Fruit fly (Drosophila melanogaster) whole organism, prepupa: ENCODE results near the gene CG3610.

Experiments
- Blimp-1 ChIP-seq: fragments of 200-800 bp; sonication (Bioruptor generic); optimal IDR thresholded peaks from 3 replicates; lab custom pipeline; 2017; ENCODE audit warnings: missing biosample characterization, missing genetic modification characterization, mild to moderate bottlenecking, moderate library complexity, missing genetic modification reagents
- CG10631 ChIP-seq: fragments of 200-800 bp; sonication (Bioruptor generic); optimal IDR thresholded peaks from 2 replicates; lab custom pipeline; 2016; ENCODE audit warnings: missing biosample characterization, missing genetic modification characterization
- CG11294 ChIP-seq: fragments of 200-800 bp; sonication (Bioruptor generic); IDR thresholded peaks from 2 replicates; pipeline ENCODE4 v1.3.6; 2022; ENCODE audit warnings: missing biosample characterization, missing genetic modification characterization
- CG11762 ChIP-seq: fragments of 200-800 bp; sonication (Bioruptor generic); optimal IDR thresholded peaks from 3 replicates; lab custom pipeline; 2016; ENCODE audit warnings: missing biosample characterization, missing genetic modification characterization; ENCODE audit not compliant: insufficient read depth
- CG11902 ChIP-seq: fragments of 200-800 bp; sonication (Bioruptor generic); optimal IDR thresholded peaks from 3 replicates; lab custom pipeline; 2016; ENCODE audit warnings: missing biosample characterization, missing genetic modification characterization
- CG15336 ChIP-seq: fragments of 200-800 bp; sonication (Bioruptor generic); IDR thresholded peaks from 2 replicates; pipeline ENCODE4 v1.3.6; 2022; ENCODE audit warnings: missing biosample characterization, missing genetic modification characterization
- CG16779 ChIP-seq: fragments of 200-800 bp; sonication (Bioruptor generic); optimal IDR thresholded peaks from 3 replicates; lab custom pipeline; 2017; ENCODE audit warnings: missing biosample characterization, mild to moderate bottlenecking, missing genetic modification characterization
- CG32006 ChIP-seq: fragments of 200-800 bp; sonication (Bioruptor generic); optimal IDR thresholded peaks from 3 replicates; lab custom pipeline; 2017; ENCODE audit warnings: missing biosample characterization, mild to moderate bottlenecking, missing genetic modification characterization
- CG34406 ChIP-seq: fragments of 200-800 bp; sonication (Bioruptor generic); optimal IDR thresholded peaks from 3 replicates; lab custom pipeline; 2016; ENCODE audit warnings: missing biosample characterization, missing genetic modification characterization
- CG3919 ChIP-seq: fragments of 200-800 bp; sonication (Bioruptor generic); optimal IDR thresholded peaks from 3 replicates; lab custom pipeline; 2016; ENCODE audit warnings: missing biosample characterization, missing genetic modification characterization
- CG4318 ChIP-seq: fragments of 200-800 bp; sonication (Bioruptor generic); optimal IDR thresholded peaks from 3 replicates; lab custom pipeline; 2017; ENCODE audit warnings: missing biosample characterization, mild to moderate bottlenecking, missing genetic modification characterization
- CG6163 ChIP-seq: fragments of 200-800 bp; sonication (Bioruptor generic); IDR thresholded peaks from 3 replicates; pipeline ENCODE4 v1.3.6; 2022; ENCODE audit warnings: missing biosample characterization, missing genetic modification characterization
- CG6276 ChIP-seq: fragments of 200-800 bp; sonication (Bioruptor generic); optimal IDR thresholded peaks from 2 replicates; lab custom pipeline; 2017; ENCODE audit warnings: missing biosample characterization, mild to moderate bottlenecking, missing genetic modification characterization
- CG6808 ChIP-seq: fragments of 200-800 bp; sonication (Bioruptor generic); optimal IDR thresholded peaks from 3 replicates; lab custom pipeline; 2017; ENCODE audit warnings: missing biosample characterization, missing genetic modification characterization, mild to moderate bottlenecking, moderate library complexity, missing genetic modification reagents
- CG6854 ChIP-seq: fragments of 200-800 bp; sonication (Bioruptor generic); optimal IDR thresholded peaks from 2 replicates; lab custom pipeline; 2017; ENCODE audit warnings: missing biosample characterization, mild to moderate bottlenecking, missing genetic modification characterization
- CG8119 ChIP-seq: fragments of 200-800 bp; sonication (Bioruptor generic); IDR thresholded peaks from 3 replicates; pipeline ENCODE4 v1.3.6; 2022; ENCODE audit warnings: missing biosample characterization, missing genetic modification characterization
- CG8319 ChIP-seq: fragments of 200-800 bp; sonication (Bioruptor generic); optimal IDR thresholded peaks from 3 replicates; lab custom pipeline; 2016; ENCODE audit warnings: missing biosample characterization, missing genetic modification characterization
- CG8632 ChIP-seq: fragments of 200-800 bp; sonication (Bioruptor generic); optimal IDR thresholded peaks from 3 replicates; lab custom pipeline; 2016; ENCODE audit warnings: missing biosample characterization, missing genetic modification characterization
- Eip75B ChIP-seq: fragments of 200-800 bp; sonication (Bioruptor generic); optimal IDR thresholded peaks from 3 replicates; lab custom pipeline; 2016; ENCODE audit warnings: missing biosample characterization, missing genetic modification characterization
- Eip93F ChIP-seq: fragments of 200-800 bp; sonication (Bioruptor generic); optimal IDR thresholded peaks from 2 replicates; lab custom pipeline; 2016; ENCODE audit warnings: missing biosample characterization, mild to moderate bottlenecking, missing genetic modification characterization
- Ets21C ChIP-seq: fragments of 200-800 bp; sonication (Bioruptor generic); optimal IDR thresholded peaks from 3 replicates; lab custom pipeline; 2016; ENCODE audit warnings: missing biosample characterization, missing genetic modification characterization
- Gug ChIP-seq: fragments of 200-800 bp; sonication (Bioruptor generic); IDR thresholded peaks from 2 replicates; pipeline ENCODE4 v1.3.6; 2022; ENCODE audit warnings: missing biosample characterization, missing genetic modification characterization
- Hr38 ChIP-seq: sonication (Bioruptor generic); optimal IDR thresholded peaks from 2 replicates; lab custom pipeline; 2016; ENCODE audit warnings: missing biosample characterization, missing genetic modification characterization
- Hr4 ChIP-seq: fragments of 200-800 bp; sonication (Bioruptor generic); optimal IDR thresholded peaks from 3 replicates; lab custom pipeline; 2016; ENCODE audit warnings: missing biosample characterization, missing genetic modification characterization
- Lpt ChIP-seq: fragments of 200-800 bp; sonication (Bioruptor generic); optimal IDR thresholded peaks from 3 replicates; lab custom pipeline; 2016; ENCODE audit warnings: missing biosample characterization, missing genetic modification characterization
- Met ChIP-seq: fragments of 200-800 bp; sonication (Bioruptor generic); optimal IDR thresholded peaks from 3 replicates; lab custom pipeline; 2016; ENCODE audit warnings: missing biosample characterization, missing genetic modification characterization
- Smox ChIP-seq: fragments of 200-800 bp; sonication (Bioruptor generic); optimal IDR thresholded peaks from 3 replicates; lab custom pipeline; 2016; ENCODE audit warnings: missing biosample characterization, missing genetic modification characterization
- Sox102F ChIP-seq: fragments of 200-800 bp; sonication (Bioruptor generic); optimal IDR thresholded peaks from 2 replicates; lab custom pipeline; 2016; ENCODE audit warnings: missing biosample characterization, mild to moderate bottlenecking, missing genetic modification characterization
- Sox14 ChIP-seq: fragments of 200-800 bp; sonication (Bioruptor generic); optimal IDR thresholded peaks from 3 replicates; lab custom pipeline; 2016; ENCODE audit warnings: missing biosample characterization, missing genetic modification characterization
- achi ChIP-seq: fragments of 200-800 bp; sonication (Bioruptor generic); optimal IDR thresholded peaks from 3 replicates; lab custom pipeline; 2016; ENCODE audit warnings: missing biosample characterization, missing genetic modification characterization
- acj6 ChIP-seq: fragments of 200-800 bp; sonication (Bioruptor generic); optimal IDR thresholded peaks from 3 replicates; lab custom pipeline; 2016; ENCODE audit warnings: missing biosample characterization, missing genetic modification characterization
- cyc ChIP-seq: fragments of 200-800 bp; sonication (Bioruptor generic); optimal IDR thresholded peaks from 3 replicates; lab custom pipeline; 2016; ENCODE audit warnings: missing biosample characterization, missing genetic modification characterization
- dac ChIP-seq: fragments of 200-800 bp; sonication (Bioruptor generic); optimal IDR thresholded peaks from 2 replicates; lab custom pipeline; 2017; ENCODE audit warnings: missing biosample characterization, mild to moderate bottlenecking, missing genetic modification characterization
- esn ChIP-seq: fragments of 200-800 bp; sonication (Bioruptor generic); optimal IDR thresholded peaks from 2 replicates; lab custom pipeline; 2016; ENCODE audit warnings: missing biosample characterization, mild to moderate bottlenecking, missing genetic modification characterization, moderate library complexity
- fd85E ChIP-seq: fragments of 200-800 bp; sonication (Bioruptor generic); optimal IDR thresholded peaks from 3 replicates; lab custom pipeline; 2016; ENCODE audit warnings: missing biosample characterization, missing genetic modification characterization
- fkh ChIP-seq: fragments of 200-800 bp; sonication (Bioruptor generic); optimal IDR thresholded peaks from 3 replicates; lab custom pipeline; 2017; ENCODE audit warnings: missing biosample characterization, mild to moderate bottlenecking, missing genetic modification characterization, moderate library complexity
- lz ChIP-seq: fragments of 200-800 bp; sonication (Bioruptor generic); optimal IDR thresholded peaks from 3 replicates; lab custom pipeline; 2016; ENCODE audit warnings: missing biosample characterization, missing genetic modification characterization
- pdm3 ChIP-seq: fragments of 200-800 bp; sonication (Bioruptor generic); optimal IDR thresholded peaks from 3 replicates; lab custom pipeline; 2016; ENCODE audit warnings: missing biosample characterization, missing genetic modification characterization
- spab ChIP-seq: fragments of 200-800 bp; sonication (Bioruptor generic); optimal IDR thresholded peaks from 2 replicates; lab custom pipeline; 2017; ENCODE audit warnings: missing biosample characterization, mild to moderate bottlenecking, missing genetic modification characterization, missing genetic modification reagents
- svp ChIP-seq: fragments of 200-800 bp; sonication (Bioruptor generic); peaks from one replicate; lab custom pipeline; 2016; ENCODE audit warnings: missing biosample characterization, missing genetic modification characterization
- topi ChIP-seq: fragments of 200-800 bp; sonication (Bioruptor generic); optimal IDR thresholded peaks from 3 replicates; lab custom pipeline; 2016; ENCODE audit warnings: missing biosample characterization, missing genetic modification characterization

CG3610 gene

dm6 chr3R:14821175-14821574 lies 23.7 kb upstream of the CG3610 start:
- TF ChIP-seq Sox102F (GFP tag; lab: Kevin White, UChicago) (no peak), fkh (GFP tag; lab: Kevin White, UChicago) (peak; percentile 14)

- TF ChIP-seq cyc: no peak
- TF ChIP-seq CG3919 (GFP tag; lab: Kevin White, UChicago): no peak
- TF ChIP-seq Hr38 (GFP tag; lab: Kevin White, UChicago): no peak
- TF ChIP-seq dac (GFP tag; lab: Kevin White, UChicago): no peak
- TF ChIP-seq Hr4: no peak
- TF ChIP-seq svp (GFP tag; lab: Kevin White, UChicago): no peak
- TF ChIP-seq, all 60 proteins: peak for 0
Observed at dm6 chr3R:14822954-14823353, 21.9 kb upstream of the CG3610 start.

dm6 chr3R:14830262-14830758 lies 14.5 kb upstream of the CG3610 start:
- TF ChIP-seq spab (GFP tag; lab: Kevin White, UChicago) (no peak), CG34406 (GFP tag; lab: Kevin White, UChicago) (no peak), CG6163 (GFP tag; lab: Robert Waterston, UW) (no peak), CG6808 (GFP tag; lab: Kevin White, UChicago) (no peak), cyc (no peak), CG11762 (no peak), Met (no peak), Eip93F (GFP tag; lab: Kevin White, UChicago) (no peak), CG11294 (GFP tag; lab: Robert Waterston, UW) (no peak), Smox (GFP tag; lab: Kevin White, UChicago) (no peak), CG4318 (GFP tag; lab: Kevin White, UChicago) (no peak), topi (no peak), Blimp-1 (GFP tag; lab: Kevin White, UChicago) (no peak), CG16779 (tag; lab: Kevin White, UChicago) (no peak)

DNA sequence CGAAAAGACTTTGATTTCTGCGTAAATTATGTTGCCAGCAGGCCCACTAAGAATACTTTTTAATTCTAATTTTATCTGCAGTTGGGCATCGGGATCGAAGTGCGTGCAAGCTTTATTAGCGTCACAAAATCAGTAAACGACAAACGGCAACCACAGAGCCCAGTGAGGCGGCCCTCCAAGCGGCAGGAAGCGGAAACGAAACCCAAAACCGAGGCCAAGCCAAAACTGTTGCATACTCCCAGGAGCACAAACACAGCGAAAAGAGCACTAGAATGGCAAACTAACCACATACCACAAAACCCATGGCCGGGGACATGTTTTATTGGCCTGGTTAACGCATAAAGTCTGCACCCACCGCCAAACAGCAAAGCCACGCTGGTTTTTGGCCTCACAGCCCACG lies 12.6 kb upstream of the CG3610 start:
- TF ChIP-seq Eip93F (GFP tag; lab: Kevin White, UChicago) (no peak), Sox14 (GFP tag; lab: Kevin White, UChicago) (no peak), CG15336 (GFP tag; lab: Robert Waterston, UW) (no peak), achi (GFP tag; lab: Kevin White, UChicago) (no peak), CG6854 (GFP tag; lab: Kevin White, UChicago) (no peak), CG6276 (no peak), Eip75B (GFP tag; lab: Kevin White, UChicago) (no peak)

DNA sequence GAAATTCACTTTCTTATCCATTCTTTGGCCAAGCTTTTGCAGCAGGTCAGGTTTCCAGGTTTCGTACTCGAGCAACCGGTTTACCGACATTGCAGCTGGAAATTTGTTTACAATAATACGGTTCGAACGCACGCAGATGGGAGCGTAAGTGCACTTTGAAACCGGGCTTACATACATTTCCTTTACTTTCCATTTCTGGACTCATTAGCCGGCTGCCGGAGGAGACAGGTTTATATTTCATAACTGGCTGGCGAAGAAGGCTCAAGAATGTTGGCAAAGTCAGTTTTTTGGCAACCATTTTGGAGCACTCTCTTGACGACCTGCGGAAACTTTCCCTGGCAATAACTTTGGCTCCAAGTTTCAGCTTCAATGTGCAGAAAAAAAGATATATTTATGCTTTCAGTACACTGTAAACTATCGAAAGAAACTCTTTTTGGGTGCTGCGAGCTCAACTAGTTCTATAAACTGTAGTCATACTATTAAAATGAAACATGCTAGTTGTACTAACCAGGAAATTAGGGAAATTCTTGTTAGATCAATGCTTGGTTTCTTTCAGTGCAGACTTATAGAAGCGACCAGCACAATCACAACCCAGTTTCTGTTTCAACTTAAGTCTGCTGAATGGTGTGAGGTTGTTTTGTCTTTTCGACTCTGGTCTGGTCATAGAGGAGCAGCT lies 2.2 kb downstream of the CG3610 start:
- TF ChIP-seq CG16779 (tag; lab: Kevin White, UChicago) (peak; percentile 46), CG32006 (GFP tag; lab: Kevin White, UChicago) (peak; percentile 93), Ets21C (GFP tag; lab: Kevin White, UChicago) (no peak), pdm3 (peak; percentile 73), Hr4 (peak; percentile 92), CG6854 (GFP tag; lab: Kevin White, UChicago) (no peak), Smox (GFP tag; lab: Kevin White, UChicago) (no peak), CG34406 (GFP tag; lab: Kevin White, UChicago) (peak; percentile 67), fd85E (GFP tag; lab: Kevin White, UChicago) (no peak), CG11294 (GFP tag; lab: Robert Waterston, UW) (peak; percentile 57), acj6 (GFP tag; lab: Kevin White, UChicago) (peak; percentile 78), CG15336 (GFP tag; lab: Robert Waterston, UW) (peak; percentile 90), CG11902 (GFP tag; lab: Kevin White, UChicago) (peak; percentile 42), Met (peak; percentile 18), CG10631 (GFP tag; lab: Kevin White, UChicago) (peak; percentile 77), CG6808 (GFP tag; lab: Kevin White, UChicago) (peak; percentile 45), Hr38 (GFP tag; lab: Kevin White, UChicago) (peak; percentile 52), CG8319 (peak; percentile 70), Gug (GFP tag; lab: Robert Waterston, UW) (peak; percentile 71), CG8119 (GFP tag; lab: Robert Waterston, UW) (peak; percentile 86), lz (peak; percentile 37), esn (GFP tag; lab: Kevin White, UChicago) (no peak), spab (GFP tag; lab: Kevin White, UChicago) (peak; percentile 40), topi (peak; percentile 2), Eip75B (GFP tag; lab: Kevin White, UChicago) (peak; percentile 65), Lpt (GFP tag; lab: Kevin White, UChicago) (peak; percentile 83), CG8632 (peak; percentile 52), Eip93F (GFP tag; lab: Kevin White, UChicago) (no peak), fkh (GFP tag; lab: Kevin White, UChicago) (no peak)
